Worm (Caenorhabditis elegans) whole organism, young adult: ENCODE data around the gene F40G12.9.

Experiments
- F33H1.4 ChIP-seq: fragments of 200-800 bp; sonication (Bioruptor generic); IDR thresholded peaks from 2 replicates; pipeline ENCODE4 v1.3.6; 2022; ENCODE audit warnings: missing genetic modification reagents, missing genetic modification characterization, missing compliant biosample characterization
- F57C9.4 ChIP-seq: sonication (generic microtip); optimal IDR thresholded peaks from 2 replicates; lab custom pipeline; 2017; ENCODE audit warnings: mild to moderate bottlenecking, missing genetic modification characterization, missing compliant biosample characterization
- K11D2.4 ChIP-seq: fragments of 200-800 bp; sonication (Bioruptor generic); IDR thresholded peaks from 2 replicates; pipeline ENCODE4 v1.3.6; 2022; ENCODE audit warnings: missing genetic modification reagents, missing genetic modification characterization, missing compliant biosample characterization
- Y53F4B.3 ChIP-seq: fragments of 200-800 bp; sonication (Bioruptor generic); IDR thresholded peaks from 2 replicates; pipeline ENCODE4 v1.3.6; 2022; ENCODE audit warnings: missing genetic modification reagents, missing genetic modification characterization, missing compliant biosample characterization
- Y67H2A.10 ChIP-seq: fragments of 200-800 bp; sonication (Bioruptor generic); conservative IDR thresholded peaks from 2 replicates; pipeline ENCODE4 v1.3.6; 2022; ENCODE audit warnings: missing genetic modification reagents, missing genetic modification characterization, missing compliant biosample characterization
- akir-1 ChIP-seq: fragments of 200-800 bp; sonication (Bioruptor generic); optimal IDR thresholded peaks from 2 replicates; lab custom pipeline; 2018; ENCODE audit warnings: mild to moderate bottlenecking, missing genetic modification characterization, moderate library complexity, missing compliant biosample characterization
- atf-7 ChIP-seq: sonication (generic microtip); optimal IDR thresholded peaks from 2 replicates; lab custom pipeline; 2017; ENCODE audit warnings: mild to moderate bottlenecking, missing genetic modification characterization, missing compliant biosample characterization
- athp-1 ChIP-seq: sonication (generic microtip); optimal IDR thresholded peaks from 2 replicates; lab custom pipeline; 2017; ENCODE audit warnings: mild to moderate bottlenecking, missing genetic modification characterization, missing compliant biosample characterization
- bed-2 ChIP-seq: fragments of 200-800 bp; sonication (Bioruptor generic); IDR thresholded peaks from 2 replicates; pipeline ENCODE4 v1.3.6; 2022; ENCODE audit warnings: missing genetic modification reagents, missing genetic modification characterization, missing compliant biosample characterization
- ccch-3 ChIP-seq: fragments of 200-800 bp; sonication (Bioruptor generic); optimal IDR thresholded peaks from 2 replicates; lab custom pipeline; 2018; ENCODE audit warnings: mild to moderate bottlenecking, missing genetic modification characterization, missing compliant biosample characterization
- cebp-1 ChIP-seq, 2 experiments: fragments of 200-800 bp in 1 of 2; sonication (Bioruptor generic) in 1 of 2; sonication (generic microtip) in 1 of 2; IDR thresholded peaks in 1 of 2; optimal IDR thresholded peaks in 1 of 2; 2 replicates each; pipeline versions ENCODE4 v1.3.6 to Lab custom; 2017 to 2022; ENCODE audit warnings: missing compliant biosample characterization in 2 of 2, missing genetic modification characterization in 2 of 2, mild to moderate bottlenecking in 1 of 2, missing genetic modification reagents in 1 of 2, moderate library complexity in 1 of 2
- ceh-100 ChIP-seq: fragments of 200-800 bp; sonication (Bioruptor generic); IDR thresholded peaks from 2 replicates; pipeline ENCODE4 v1.3.6; 2022; ENCODE audit warnings: missing genetic modification reagents, missing genetic modification characterization, missing compliant biosample characterization
- ceh-27 ChIP-seq: fragments of 200-800 bp; sonication (Bioruptor generic); optimal IDR thresholded peaks from 2 replicates; lab custom pipeline; 2018; ENCODE audit warnings: mild to moderate bottlenecking, missing genetic modification characterization, moderate library complexity, missing compliant biosample characterization
- ceh-91 ChIP-seq: fragments of 200-800 bp; sonication (Bioruptor generic); IDR thresholded peaks from 2 replicates; pipeline ENCODE4 v1.3.6; 2022; ENCODE audit warnings: missing genetic modification reagents, missing genetic modification characterization, missing compliant biosample characterization
- dpff-1 ChIP-seq: sonication (generic microtip); optimal IDR thresholded peaks from 2 replicates; lab custom pipeline; 2017; ENCODE audit warnings: mild to moderate bottlenecking, missing genetic modification characterization, missing compliant biosample characterization
- dpl-1 ChIP-seq: fragments of 150-350 bp; optimal IDR thresholded peaks from 2 replicates; lab custom pipeline; 2014; ENCODE audit warnings: missing biosample characterization, missing genetic modification reagents, missing genetic modification characterization
- efl-1 ChIP-seq: fragments of 150-350 bp; optimal IDR thresholded peaks from 2 replicates; lab custom pipeline; 2014; ENCODE audit warnings: missing biosample characterization, missing genetic modification reagents, missing genetic modification characterization
- egl-44 ChIP-seq: fragments of 200-800 bp; sonication (Bioruptor generic); IDR thresholded peaks from 2 replicates; pipeline ENCODE4 v1.3.6; 2022; ENCODE audit warnings: missing genetic modification reagents, missing genetic modification characterization, missing compliant biosample characterization
- egrh-3 ChIP-seq: fragments of 200-800 bp; sonication (Bioruptor generic); IDR thresholded peaks from 2 replicates; pipeline ENCODE4 v1.3.6; 2022; ENCODE audit warnings: missing genetic modification reagents, missing genetic modification characterization, missing compliant biosample characterization
- hmg-1.2 ChIP-seq: fragments of 200-800 bp; sonication (Bioruptor generic); IDR thresholded peaks from 2 replicates; pipeline ENCODE4 v1.3.6; 2022; ENCODE audit warnings: missing genetic modification reagents, missing genetic modification characterization, missing compliant biosample characterization
- hmg-20 ChIP-seq: fragments of 200-800 bp; sonication (Bioruptor generic); IDR thresholded peaks from 2 replicates; pipeline ENCODE4 v1.3.6; 2022; ENCODE audit warnings: missing genetic modification reagents, missing genetic modification characterization, missing compliant biosample characterization
- hsf-1 ChIP-seq: fragments of 200-800 bp; sonication (Bioruptor generic); IDR thresholded peaks from 2 replicates; pipeline ENCODE4 v1.3.6; 2022; ENCODE audit warnings: missing genetic modification reagents, missing genetic modification characterization, missing compliant biosample characterization
- lag-1 ChIP-seq: fragments of 200-800 bp; sonication (Bioruptor generic); IDR thresholded peaks from 2 replicates; pipeline ENCODE4 v1.3.6; 2022; ENCODE audit warnings: missing genetic modification reagents, missing genetic modification characterization, missing compliant biosample characterization
- lin-26 ChIP-seq: fragments of 200-800 bp; sonication (Bioruptor generic); IDR thresholded peaks from 2 replicates; pipeline ENCODE4 v1.3.6; 2022; ENCODE audit warnings: missing genetic modification reagents, missing genetic modification characterization, missing compliant biosample characterization
- lin-35 ChIP-seq, 3 experiments: fragments of 150-350 bp in 2 of 3; sonication (generic microtip) in 1 of 3; optimal IDR thresholded peaks; 2 replicates each; lab custom pipeline; 2014 to 2018; ENCODE audit warnings: missing biosample characterization in 3 of 3, missing genetic modification characterization in 3 of 3, missing genetic modification reagents in 3 of 3
- lir-1 ChIP-seq: fragments of 200-800 bp; sonication (Bioruptor generic); conservative IDR thresholded peaks from 2 replicates; pipeline ENCODE4 v1.3.6; 2022; ENCODE audit warnings: missing genetic modification reagents, missing genetic modification characterization, missing compliant biosample characterization
- madf-8 ChIP-seq: fragments of 200-800 bp; sonication (Bioruptor generic); conservative IDR thresholded peaks from 2 replicates; pipeline ENCODE4 v1.3.6; 2022; ENCODE audit warnings: missing genetic modification reagents, missing genetic modification characterization, missing compliant biosample characterization
- mcd-1 ChIP-seq: fragments of 200-800 bp; sonication (Bioruptor generic); IDR thresholded peaks from 2 replicates; pipeline ENCODE4 v1.3.6; 2022; ENCODE audit warnings: missing genetic modification reagents, missing genetic modification characterization, missing compliant biosample characterization
- mxl-1 ChIP-seq: sonication (generic microtip); optimal IDR thresholded peaks from 2 replicates; lab custom pipeline; 2016; ENCODE audit warnings: missing genetic modification characterization, missing compliant biosample characterization
- nhr-27 ChIP-seq: fragments of 200-800 bp; sonication (Bioruptor generic); optimal IDR thresholded peaks from 2 replicates; lab custom pipeline; 2018; ENCODE audit warnings: mild to moderate bottlenecking, missing genetic modification characterization, moderate library complexity, missing compliant biosample characterization
- nhr-80 ChIP-seq: sonication (generic microtip); optimal IDR thresholded peaks from 2 replicates; lab custom pipeline; 2016; ENCODE audit warnings: missing genetic modification characterization, missing compliant biosample characterization
- pbrm-1 ChIP-seq: fragments of 200-800 bp; sonication (Bioruptor generic); IDR thresholded peaks from 2 replicates; pipeline ENCODE4 v1.3.6; 2022; ENCODE audit warnings: missing genetic modification reagents, missing genetic modification characterization, missing compliant biosample characterization
- snpc-3.4 ChIP-seq: sonication (generic microtip); optimal IDR thresholded peaks from 2 replicates; lab custom pipeline; 2017; ENCODE audit warnings: missing genetic modification characterization, mild to moderate bottlenecking, missing compliant biosample characterization, antibody characterized with exemption, moderate library complexity, missing genotype, missing genetic modification reagents
- sptf-2 ChIP-seq: fragments of 200-800 bp; sonication (Bioruptor generic); optimal IDR thresholded peaks from 2 replicates; lab custom pipeline; 2018; ENCODE audit warnings: mild to moderate bottlenecking, missing genetic modification characterization, missing compliant biosample characterization
- zfh-2 ChIP-seq: fragments of 200-800 bp; sonication (Bioruptor generic); conservative IDR thresholded peaks from 2 replicates; pipeline ENCODE4 v1.3.6; 2022; ENCODE audit warnings: missing genetic modification reagents, missing genetic modification characterization, missing compliant biosample characterization
- zim-3 ChIP-seq: sonication (generic microtip); optimal IDR thresholded peaks from 2 replicates; lab custom pipeline; 2017; ENCODE audit warnings: mild to moderate bottlenecking, missing genetic modification characterization, moderate library complexity, missing compliant biosample characterization
- ztf-22 ChIP-seq: fragments of 200-800 bp; sonication (Bioruptor generic); optimal IDR thresholded peaks from 2 replicates; lab custom pipeline; 2018; ENCODE audit warnings: mild to moderate bottlenecking, missing genetic modification characterization, moderate library complexity, missing compliant biosample characterization

F40G12.9 gene

DNA sequence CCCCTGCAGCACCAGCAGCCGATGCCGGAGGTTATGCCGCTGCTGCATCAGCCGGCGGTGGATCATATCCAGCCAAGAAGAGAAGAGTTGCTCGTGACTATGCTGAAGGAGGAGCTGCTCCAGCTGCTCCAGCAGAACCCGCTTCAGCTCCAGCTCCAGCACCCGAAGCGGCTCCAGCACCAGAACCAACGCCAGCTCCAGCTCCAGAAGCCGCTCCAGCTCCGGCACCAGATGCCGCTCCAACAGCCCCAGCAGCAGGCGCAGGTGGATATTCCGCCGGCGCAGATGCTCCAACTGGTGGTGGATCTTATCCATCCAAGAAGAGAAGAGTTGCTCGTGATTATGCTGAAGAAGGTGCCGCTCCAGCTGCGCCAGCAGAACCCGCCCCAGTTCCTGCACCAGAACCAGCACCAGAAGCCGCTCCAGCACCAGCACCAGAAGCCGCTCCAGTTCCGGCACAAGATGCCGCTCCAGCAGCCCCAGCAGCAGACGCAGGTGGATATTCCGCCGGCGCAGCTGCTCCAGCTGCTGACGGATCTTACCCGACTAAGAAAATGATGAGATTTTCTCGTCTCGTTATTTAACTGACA lies 38.4 kb downstream of the F40G12.9 start (continued):
- no peak for TF ChIP-seq ceh-100 (GFP tag; lab: Robert Waterston, UW)
- no peak for TF ChIP-seq hsf-1
- TF ChIP-seq lag-1, result no peak
- TF ChIP-seq pbrm-1, result 0 out of 2 replicates have a peak, but pooled peaks have one; percentile 14
- no peak for TF ChIP-seq snpc-3.4
- TF ChIP-seq athp-1, result peak; percentile 15
- TF ChIP-seq ztf-22 (GFP tag; lab: Kevin White, UChicago), result no peak
- no peak for TF ChIP-seq ccch-3 (GFP tag; lab: Kevin White, UChicago)
- TF ChIP-seq, all 124 proteins: peak for 9

DNA sequence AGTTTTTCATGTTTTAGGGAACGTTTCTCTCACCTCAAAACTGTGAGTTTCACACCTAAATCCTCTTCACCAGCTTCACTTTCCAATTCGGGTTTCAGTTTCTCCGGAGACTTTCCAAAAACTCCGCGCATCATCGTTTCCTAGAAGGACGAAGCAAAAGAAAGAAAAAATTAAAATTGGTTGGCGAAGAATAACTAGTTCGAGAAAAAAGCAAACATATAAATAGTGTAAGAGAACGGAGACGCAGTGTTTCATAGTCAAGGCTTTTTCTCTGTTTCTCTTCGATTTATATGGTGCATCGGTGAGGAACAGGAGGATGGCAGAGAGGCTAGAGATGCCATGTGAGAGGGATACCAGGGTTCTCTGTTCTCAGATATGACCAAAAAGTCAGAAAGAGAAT lies 40.3 kb downstream of the F40G12.9 start, which contains the start of gene F47B8.3:
Gene F47B8.3 (minus strand): TSS at position 261 of the 400 bp plus-strand sequence.
- TF ChIP-seq ztf-22 (GFP tag; lab: Kevin White, UChicago) (no peak), Y53F4B.3 (no peak), nhr-27 (tag; lab: Kevin White, UChicago) (no peak), ceh-27 (no peak), atf-7 (no peak), lin-35 (GFP tag; optimal IDR thresholded peaks at IDR 0.05; lab: Kevin White, UChicago) (no peak), bed-2 (no peak), F33H1.4 (no peak), hmg-1.2 (GFP tag; lab: Robert Waterston, UW) (peak; percentile 75; the same call in 1 of the 2 replicates), cebp-1 (GFP tag; IDR thresholded peaks at IDR 0.05; lab: Robert Waterston, UW) (no peak), cebp-1 (tag; optimal IDR thresholded peaks at IDR 0.05; lab: Kevin White, UChicago) (peak; percentile 70), lir-1 (no peak)

DNA sequence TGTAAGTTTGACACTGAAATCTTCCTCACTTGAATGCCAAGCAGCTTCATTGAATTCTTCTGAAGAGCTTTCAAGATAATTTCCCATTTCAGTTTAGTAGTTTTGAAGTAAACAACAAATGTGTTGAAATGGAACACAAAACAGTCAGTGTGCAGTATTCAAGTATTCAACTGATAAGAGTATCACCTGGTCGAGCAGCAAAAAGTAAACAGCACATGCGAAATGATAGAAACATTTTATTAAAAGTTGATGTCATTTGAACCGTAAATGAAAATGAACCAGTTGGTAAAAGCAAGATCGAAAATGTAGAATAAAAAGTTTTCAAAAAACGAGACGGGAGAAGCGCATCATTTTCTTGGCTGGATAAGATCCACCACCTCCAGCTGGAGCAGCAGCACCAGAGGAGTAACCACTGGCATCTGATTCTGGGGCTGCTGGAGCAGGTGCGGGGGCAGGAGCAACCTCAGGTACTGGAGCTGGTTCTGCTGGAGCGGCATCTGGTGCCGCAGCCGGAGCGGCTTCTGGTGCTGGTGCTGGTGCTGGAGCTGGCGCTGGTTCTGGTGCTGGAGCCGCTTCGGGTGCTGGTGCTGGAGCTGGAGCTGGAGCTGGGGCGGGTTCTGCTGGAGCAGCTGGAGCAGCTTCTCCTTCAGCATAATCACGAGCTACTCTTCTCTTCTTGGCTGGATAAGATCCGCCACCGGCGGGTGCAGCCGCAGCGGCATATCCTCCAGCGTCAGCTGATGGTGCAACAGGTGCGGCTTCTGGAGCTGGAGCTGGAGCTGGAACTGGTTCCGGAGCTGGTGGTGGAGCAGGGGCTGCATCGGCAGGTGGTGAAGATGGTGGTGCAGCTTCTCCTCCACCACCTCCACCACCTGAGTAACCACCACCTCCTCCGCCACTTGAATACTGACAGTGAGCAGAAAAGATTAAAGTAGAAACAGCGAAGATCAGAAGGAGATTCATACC lies 42.3 kb downstream of the F40G12.9 start, which contains the start of the genes F47B8.4 and F47B8.18:
Gene F47B8.4 (minus strand): TSS at position 172 of the 966 bp plus-strand sequence.
Gene F47B8.18 (minus strand): TSS at position 963 of the 966 bp plus-strand sequence.
- TF ChIP-seq egrh-3 (GFP tag; lab: Robert Waterston, UW) (peak; percentile 99), cebp-1 (GFP tag; IDR thresholded peaks at IDR 0.05; lab: Robert Waterston, UW) (0 out of 2 replicates have a peak, but pooled peaks have one; percentile 15), cebp-1 (tag; optimal IDR thresholded peaks at IDR 0.05; lab: Kevin White, UChicago) (no peak), lin-26 (0 out of 2 replicates have a peak, but pooled peaks have one; percentile 53), efl-1 (GFP tag; lab: Kevin White, UChicago) (no peak), hmg-20 (GFP tag; lab: Robert Waterston, UW) (no peak), sptf-2 (GFP tag; lab: Kevin White, UChicago) (peak; percentile 15), zfh-2 (peak; percentile 95), mcd-1 (GFP tag; lab: Robert Waterston, UW) (peak; percentile 55; the same call in 1 of the 2 replicates), nhr-80 (tag; lab: Kevin White, UChicago) (peak; percentile 56)

DNA sequence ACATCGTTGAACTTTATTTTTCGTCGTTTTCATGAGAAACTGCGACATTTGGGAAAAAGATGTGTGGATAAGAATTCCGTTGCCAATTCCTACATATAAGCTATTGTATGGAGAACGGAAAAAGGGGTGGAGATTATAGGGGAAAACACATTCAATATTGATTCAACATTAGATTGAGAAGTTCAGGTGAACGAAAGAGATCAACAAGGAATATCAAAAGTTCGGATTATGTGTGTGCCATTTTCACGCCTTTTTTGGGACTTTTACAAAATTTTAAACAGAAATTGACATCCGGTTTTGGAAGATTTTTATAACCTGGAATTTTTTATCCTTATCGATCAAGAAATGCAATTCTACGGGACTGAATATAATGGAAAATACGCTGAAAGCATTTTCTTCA lies 45.3 kb downstream of the F40G12.9 start, which contains the start of gene F47B8.5:
Gene F47B8.5 (minus strand): TSS at position 101 of the 400 bp plus-strand sequence.
- no peak for TF ChIP-seq hsf-1
- no peak for TF ChIP-seq mxl-1
- TF ChIP-seq Y53F4B.3, result no peak
- TF ChIP-seq Y67H2A.10 (GFP tag; lab: Robert Waterston, UW), result no peak
- TF ChIP-seq cebp-1 (GFP tag; IDR thresholded peaks at IDR 0.05; lab: Robert Waterston, UW), result no peak
- no peak for TF ChIP-seq cebp-1 (tag; optimal IDR thresholded peaks at IDR 0.05; lab: Kevin White, UChicago)
- TF ChIP-seq sptf-2 (GFP tag; lab: Kevin White, UChicago), result no peak
- TF ChIP-seq pbrm-1, result no peak
- no peak for TF ChIP-seq akir-1 (GFP tag; lab: Kevin White, UChicago)
- TF ChIP-seq hmg-1.2 (GFP tag; lab: Robert Waterston, UW), result no peak
- no peak for TF ChIP-seq madf-8 (GFP tag; lab: Robert Waterston, UW)
- TF ChIP-seq egl-44, result no peak
- no peak for TF ChIP-seq ceh-91 (GFP tag; lab: Robert Waterston, UW)
- no peak for TF ChIP-seq K11D2.4 (GFP tag; lab: Robert Waterston, UW)
- no peak for TF ChIP-seq F57C9.4 (tag; lab: Kevin White, UChicago)
- no peak for TF ChIP-seq dpl-1
- TF ChIP-seq ceh-100 (GFP tag; lab: Robert Waterston, UW), result no peak
- no peak for TF ChIP-seq zim-3 (tag; lab: Kevin White, UChicago)
- no peak for TF ChIP-seq efl-1 (GFP tag; lab: Kevin White, UChicago)
- TF ChIP-seq dpff-1, result no peak
